Worm (Caenorhabditis elegans): ENCODE data around the gene K08B5.1.
"Not testable (repeated sequence)": the region's sequence is repeated elsewhere in the genome, so short reads cannot be mapped to it uniquely, and the experiment has no call there.

The K08B5.1 gene

DNA sequence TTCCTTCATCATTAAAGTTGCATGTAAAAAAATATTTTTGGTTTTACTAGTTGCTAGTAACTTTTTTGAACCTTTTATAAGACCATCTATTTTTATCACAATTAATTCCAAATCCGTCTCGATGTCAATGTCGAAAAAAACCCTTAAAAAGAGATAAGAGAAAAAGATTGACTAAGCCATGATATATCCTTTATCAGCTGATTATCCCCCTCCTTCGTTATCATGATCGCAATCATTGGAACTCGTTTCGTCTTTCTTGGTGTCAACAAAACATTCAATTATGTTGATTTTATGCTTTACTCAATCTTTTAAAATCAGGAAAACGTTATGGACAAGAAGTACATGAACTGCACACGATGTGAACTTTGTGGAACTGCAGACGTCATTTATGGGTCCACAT, at the start of gene K08B5.1:
K08B5.1 (plus strand) TSS at position 318 of the 400 bp plus-strand sequence.
- TF ChIP-seq ztf-4 (tag; optimal IDR thresholded peaks at IDR 0.05) (no peak), nhr-43 (tag; optimal IDR thresholded peaks at IDR 0.05; ENCODE audit: poor library complexity, severe bottlenecking) (peak; percentile 57), mml-1 (tag; optimal IDR thresholded peaks at IDR 0.05) (no peak), nhr-23 (tag; optimal IDR thresholded peaks at IDR 0.05) (peak; percentile 0)

DNA sequence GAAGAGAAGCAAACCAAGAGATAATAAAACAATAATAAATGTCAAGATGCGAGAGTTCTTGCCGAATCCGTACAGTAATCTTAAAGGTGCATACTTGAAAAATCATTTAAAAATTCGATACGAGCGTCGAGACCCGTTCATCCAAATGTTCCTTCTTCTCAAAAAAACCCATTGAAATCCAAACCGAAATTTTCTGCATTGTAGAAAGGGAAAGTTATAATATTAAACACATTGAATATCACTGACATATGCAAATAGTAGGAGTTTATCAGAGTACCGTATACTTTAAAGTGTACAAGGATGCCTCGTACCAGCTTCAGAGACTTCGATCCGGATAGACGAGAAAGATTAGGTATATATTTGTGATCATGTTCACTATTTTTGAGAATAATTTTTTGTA, 43.0 kb upstream of the K08B5.1 start, which contains the start of gene T25D1.2:
T25D1.2 (plus strand) TSS at position 301 of the 400 bp plus-strand sequence.
- TF ChIP-seq nhr-12 (tag; optimal IDR thresholded peaks at IDR 0.05); daf-12 (tag; optimal IDR thresholded peaks at IDR 0.05); nhr-43 (tag; optimal IDR thresholded peaks at IDR 0.05; ENCODE audit: poor library complexity, severe bottlenecking): not testable (repeated sequence)

DNA sequence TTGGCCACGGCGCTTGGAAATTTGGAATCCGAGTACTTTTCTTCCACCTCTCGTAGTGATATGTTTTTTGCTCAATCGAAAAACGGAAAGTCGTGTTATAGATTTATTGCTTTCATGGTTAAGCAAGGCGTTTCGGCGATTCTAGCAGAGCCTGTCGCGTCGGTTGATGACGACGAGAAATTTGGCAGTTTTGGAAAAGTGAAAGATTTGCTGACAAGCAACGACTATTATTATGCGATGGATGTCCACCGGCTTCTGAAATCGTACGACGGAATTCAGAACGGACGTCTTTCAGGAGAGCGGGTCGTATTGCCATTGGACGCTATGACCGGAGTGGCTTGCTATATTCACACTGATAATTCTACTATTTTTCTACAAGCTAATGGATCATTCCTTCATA, 39.5 kb upstream of the K08B5.1 start:
- TF ChIP-seq elt-2 (tag; optimal IDR thresholded peaks at IDR 0.05) = no peak
- TF ChIP-seq nhr-77 (tag; optimal IDR thresholded peaks at IDR 0.05) = no peak

DNA sequence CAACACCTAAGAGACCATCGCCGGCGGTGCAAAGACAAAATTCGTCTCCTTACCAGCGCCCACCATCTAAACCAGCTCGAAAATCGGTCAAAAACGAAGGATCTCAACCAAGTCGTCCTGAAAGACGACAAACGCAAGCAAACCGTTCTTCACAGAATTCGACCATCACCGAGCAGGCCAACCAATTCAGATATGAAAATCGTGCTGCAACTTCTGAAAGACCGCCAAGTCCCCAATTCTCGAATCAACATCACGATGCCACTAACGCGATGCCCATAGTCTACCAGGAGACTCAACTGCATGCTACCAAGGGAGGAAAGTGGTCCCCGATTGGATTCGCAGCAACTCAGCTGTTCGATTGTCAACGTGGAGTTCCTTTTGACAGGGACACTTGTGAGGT, 38.7 kb upstream of the K08B5.1 start, which contains the start of gene T25D1.1:
T25D1.1 (plus strand) TSS at position 301 of the 400 bp plus-strand sequence.
- TF ChIP-seq nhr-28 (tag; optimal IDR thresholded peaks at IDR 0.05) (no peak), nhr-11 (tag; optimal IDR thresholded peaks at IDR 0.05) (no peak), elt-1 (tag; optimal IDR thresholded peaks at IDR 0.05) (no peak), nhr-237 (tag; optimal IDR thresholded peaks at IDR 0.05) (no peak), mml-1 (tag; optimal IDR thresholded peaks at IDR 0.05) (no peak), aly-2 (tag; optimal IDR thresholded peaks at IDR 0.05) (no peak), pqm-1 (tag; optimal IDR thresholded peaks at IDR 0.05) (no peak), mdl-1 (tag; optimal IDR thresholded peaks at IDR 0.05) (no peak), eor-1 (tag; optimal IDR thresholded peaks at IDR 0.05) (no peak), egl-27 (tag; optimal IDR thresholded peaks at IDR 0.05) (no peak), lin-39 (tag; optimal IDR thresholded peaks at IDR 0.05) (no peak), nhr-23 (tag; optimal IDR thresholded peaks at IDR 0.05) (no peak)

DNA sequence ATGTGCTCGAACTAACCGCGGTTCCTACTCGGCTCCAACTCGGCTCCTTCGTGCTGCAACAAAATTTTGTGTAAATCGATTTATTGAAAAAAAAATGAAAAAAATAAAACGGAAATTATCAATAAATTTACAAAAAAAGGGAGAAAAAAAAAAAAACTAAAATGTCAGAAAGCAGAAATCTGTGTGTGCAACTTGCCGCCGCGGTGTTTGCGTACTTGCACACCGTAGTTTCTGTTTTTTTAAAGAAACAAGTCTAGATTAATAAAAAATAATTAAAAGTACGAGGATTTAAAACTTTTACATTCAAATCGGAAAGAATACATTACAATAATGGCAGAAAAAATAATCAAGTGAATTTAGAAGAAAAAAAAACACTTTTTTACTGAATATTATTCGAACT, 36.5 kb upstream of the K08B5.1 start:
- no peak for TF ChIP-seq aly-2 (tag; optimal IDR thresholded peaks at IDR 0.05)
- no peak for TF ChIP-seq nhr-43 (tag; optimal IDR thresholded peaks at IDR 0.05; ENCODE audit: poor library complexity, severe bottlenecking)
- no peak for TF ChIP-seq nhr-76 (tag; optimal IDR thresholded peaks at IDR 0.05)
- TF ChIP-seq ztf-4 (tag; optimal IDR thresholded peaks at IDR 0.05) = no peak
- no peak for TF ChIP-seq zag-1 (tag; optimal IDR thresholded peaks at IDR 0.05)
- TF ChIP-seq sea-2 (GFP tag; optimal IDR thresholded peaks at IDR 0.05) = no peak
- TF ChIP-seq unc-62 (GFP tag; optimal IDR thresholded peaks at IDR 0.05) = no peak
- TF ChIP-seq nhr-25 (tag; optimal IDR thresholded peaks at IDR 0.05) = no peak
- TF ChIP-seq eor-1 (tag; optimal IDR thresholded peaks at IDR 0.05) = no peak
- no peak for TF ChIP-seq nfya-1 (tag; optimal IDR thresholded peaks at IDR 0.05; ENCODE audit: insufficient read depth)
- no peak for TF ChIP-seq hmg-11 (tag; optimal IDR thresholded peaks at IDR 0.05)
- no peak for TF ChIP-seq ceh-9 (tag; optimal IDR thresholded peaks at IDR 0.05)
- no peak for TF ChIP-seq lsy-12 (tag; optimal IDR thresholded peaks at IDR 0.05)
- TF ChIP-seq skn-1 (tag; optimal IDR thresholded peaks at IDR 0.05) = no peak
- no peak for TF ChIP-seq ceh-82 (tag; optimal IDR thresholded peaks at IDR 0.05)

DNA sequence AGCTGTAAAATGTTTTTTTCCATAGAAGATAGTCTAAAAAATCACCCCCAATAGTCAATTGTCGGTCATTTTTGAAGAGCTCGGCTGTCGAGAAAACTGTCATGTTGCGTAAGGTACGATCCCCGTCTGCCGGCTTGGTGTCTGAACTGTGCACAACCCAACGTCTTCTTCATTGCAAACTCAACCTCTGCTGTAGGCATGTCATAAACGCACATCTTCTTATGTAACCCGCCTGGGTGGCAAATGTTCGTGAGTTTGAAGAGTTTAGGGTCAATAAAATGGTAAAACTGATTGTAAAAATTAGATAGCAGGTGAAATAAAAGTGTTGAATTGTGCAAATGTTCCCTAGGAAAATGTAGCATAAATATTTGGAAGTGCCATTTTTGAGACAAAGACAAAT, 33.9 kb upstream of the K08B5.1 start:
- TF ChIP-seq fos-1 (tag; optimal IDR thresholded peaks at IDR 0.05) = no peak

DNA sequence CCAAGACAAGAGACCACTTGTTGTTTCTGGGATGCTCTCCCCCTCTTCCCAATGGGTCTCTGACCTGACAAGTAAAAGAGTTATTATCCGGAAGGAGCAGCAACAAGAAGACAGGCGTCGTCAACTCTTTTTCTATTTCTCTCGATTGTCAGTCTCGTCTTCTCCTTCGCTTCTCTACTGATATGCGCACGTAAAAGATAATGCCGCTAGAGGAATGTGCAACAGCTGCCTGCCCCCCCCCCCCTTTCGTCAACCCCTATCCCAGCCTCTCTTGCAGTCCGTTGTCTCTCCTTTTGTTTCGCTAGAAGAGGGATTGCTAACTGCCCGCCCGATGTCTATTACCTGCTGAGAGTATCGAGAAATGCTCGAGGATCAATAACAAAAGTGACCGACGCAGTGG, 32.6 kb upstream of the K08B5.1 start:
- TF ChIP-seq ZK546.5 (tag; optimal IDR thresholded peaks at IDR 0.05) (no peak), lin-39 (tag; optimal IDR thresholded peaks at IDR 0.05) (peak; percentile 23), fkh-10 (GFP tag; optimal IDR thresholded peaks at IDR 0.05) (no peak), zag-1 (tag; optimal IDR thresholded peaks at IDR 0.05) (no peak), eor-1 (tag; optimal IDR thresholded peaks at IDR 0.05) (no peak), nhr-11 (tag; optimal IDR thresholded peaks at IDR 0.05) (peak; percentile 27)

Data from whole organism, L3 larva.